Worm (Caenorhabditis elegans) whole organism, L4 larva: ENCODE measurements around the gene R11.3.

Source experiments
- ces-1 ChIP-seq: fragments of 150-350 bp; sonication (generic microtip); optimal IDR thresholded peaks from 4 replicates; lab custom pipeline; 2014; ENCODE audit warnings: missing biosample characterization, missing genetic modification reagents, missing genetic modification characterization
- dmd-9 ChIP-seq: fragments of 200-800 bp; sonication (Bioruptor generic); IDR thresholded peaks from 2 replicates; pipeline ENCODE4 v1.3.6; 2022; ENCODE audit warnings: missing genetic modification reagents, missing genetic modification characterization, missing compliant biosample characterization
- nhr-28 ChIP-seq: fragments of 150-350 bp; optimal IDR thresholded peaks from 2 replicates; lab custom pipeline; 2014; ENCODE audit warnings: missing biosample characterization, missing genetic modification characterization

DNA sequence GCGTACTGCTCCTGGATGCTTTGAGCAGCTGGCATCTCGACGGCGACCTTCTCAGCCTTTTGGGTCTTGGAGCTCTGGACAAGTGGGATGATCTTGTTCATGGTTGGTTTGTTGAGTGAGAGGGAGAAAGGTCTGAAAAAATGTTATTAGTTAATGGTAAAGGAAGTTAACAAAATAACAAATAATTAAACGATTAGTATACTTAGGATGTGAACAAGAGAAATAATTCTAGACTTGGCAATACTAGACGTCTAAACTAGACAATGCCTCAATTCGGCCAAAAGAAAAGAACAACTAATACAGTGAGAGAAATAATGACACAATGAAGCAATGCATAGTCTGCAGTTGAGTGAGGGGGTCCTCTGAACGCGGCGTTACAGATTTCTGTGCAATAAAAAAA is 11.5 kb upstream of the R11.3 start, which contains the start of gene R11.4:
- TF ChIP-seq ces-1 (GFP tag; lab: Kevin White, UChicago) (no peak), nhr-28 (no peak), dmd-9 (GFP tag; lab: Robert Waterston, UW) (no peak)
